Fruit fly (Drosophila melanogaster): ENCODE data around the gene MSBP.

The MSBP gene

dm6 chrX:15888763-15889162 lies 1.1 kb downstream of the MSBP start:
- TF ChIP-seq acj6 (GFP tag; optimal IDR thresholded peaks at IDR 0.05) (no peak), CG7368 (GFP tag; optimal IDR thresholded peaks at IDR 0.05) (no peak), Sox102F (GFP tag; optimal IDR thresholded peaks at IDR 0.05) (no peak), Met (GFP tag; optimal IDR thresholded peaks at IDR 0.05) (no peak), CG6808 (GFP tag; optimal IDR thresholded peaks at IDR 0.05) (no peak), CG3919 (GFP tag; optimal IDR thresholded peaks at IDR 0.05) (no peak), CG16779 (tag; optimal IDR thresholded peaks at IDR 0.05) (no peak), Lpt (GFP tag; optimal IDR thresholded peaks at IDR 0.05) (no peak), fkh (GFP tag; optimal IDR thresholded peaks at IDR 0.05) (no peak), topi (GFP tag; optimal IDR thresholded peaks at IDR 0.05) (no peak), CG10669 (GFP tag; optimal IDR thresholded peaks at IDR 0.05) (no peak), CG9139 (GFP tag; optimal IDR thresholded peaks at IDR 0.05) (no peak)

dm6 chrX:15887247-15887616 lies 2.7 kb downstream of the MSBP start, which contains the start of gene tay:
TSS of gene tay (minus strand) at chrX:15887311.
- TF ChIP-seq CG31627 (GFP tag; optimal IDR thresholded peaks at IDR 0.05): peak; percentile 0
- peak; percentile 61 for TF ChIP-seq Eip78C (GFP tag)
- TF ChIP-seq Hr39 (GFP tag; optimal IDR thresholded peaks at IDR 0.05): peak; percentile 6
- TF ChIP-seq ss (GFP tag; optimal IDR thresholded peaks at IDR 0.05): no peak
- TF ChIP-seq Sox14 (GFP tag; optimal IDR thresholded peaks at IDR 0.05): peak; percentile 12

- TF ChIP-seq ss (GFP tag; optimal IDR thresholded peaks at IDR 0.05) (peak; percentile 97 to 98), Hr38 (GFP tag; optimal IDR thresholded peaks at IDR 0.05) (no peak), Hr4 (GFP tag; optimal IDR thresholded peaks at IDR 0.05) (no peak), achi (GFP tag; optimal IDR thresholded peaks at IDR 0.05) (no peak), acj6 (GFP tag; optimal IDR thresholded peaks at IDR 0.05) (no peak), eg (GFP tag; IDR thresholded peaks at IDR 0.05) (peak; percentile 96), fd59A (GFP tag; optimal IDR thresholded peaks at IDR 0.05) (peak; percentile 68), CG8319 (GFP tag; optimal IDR thresholded peaks at IDR 0.05) (no peak), dac (GFP tag; optimal IDR thresholded peaks at IDR 0.05) (peak; percentile 88), CG8632 (GFP tag; optimal IDR thresholded peaks at IDR 0.05) (peak; percentile 75), fkh (GFP tag; optimal IDR thresholded peaks at IDR 0.05) (peak; percentile 87), Blimp-1 (GFP tag; optimal IDR thresholded peaks at IDR 0.05) (no peak), Met (GFP tag; optimal IDR thresholded peaks at IDR 0.05) (no peak), Sox15 (GFP tag; optimal IDR thresholded peaks at IDR 0.05) (no peak), salr (GFP tag; optimal IDR thresholded peaks at IDR 0.05) (peak in 1 of 2 experiments; percentile 81), Lpt (GFP tag; optimal IDR thresholded peaks at IDR 0.05) (peak; percentile 91), Smox (GFP tag; optimal IDR thresholded peaks at IDR 0.05) (no peak), topi (GFP tag; optimal IDR thresholded peaks at IDR 0.05) (no peak), CG11762 (GFP tag; optimal IDR thresholded peaks at IDR 0.05; ENCODE audit: insufficient read depth) (peak; percentile 46), Eip75B (GFP tag; optimal IDR thresholded peaks at IDR 0.05) (peak; percentile 78), Eip78C (GFP tag) (peak; percentile 76), CG6163 (GFP tag; IDR thresholded peaks at IDR 0.05) (peak; percentile 98), CG6808 (GFP tag; optimal IDR thresholded peaks at IDR 0.05) (peak; percentile 94), CG16779 (tag; optimal IDR thresholded peaks at IDR 0.05) (peak; percentile 96), CG11294 (GFP tag; IDR thresholded peaks at IDR 0.05) (peak; percentile 56; the same call in 1 of the 2 replicates), CG31627 (GFP tag; optimal IDR thresholded peaks at IDR 0.05) (no peak), Gug (GFP tag; IDR thresholded peaks at IDR 0.05) (peak; percentile 76), CG3919 (GFP tag; optimal IDR thresholded peaks at IDR 0.05) (no peak), esn (GFP tag; optimal IDR thresholded peaks at IDR 0.05) (peak; percentile 55), Eip93F (GFP tag; optimal IDR thresholded peaks at IDR 0.05) (peak; percentile 79), pdm3 (GFP tag; optimal IDR thresholded peaks at IDR 0.05) (no peak), Ets21C (GFP tag; optimal IDR thresholded peaks at IDR 0.05) (no peak), CG10631 (GFP tag; optimal IDR thresholded peaks at IDR 0.05) (no peak), CG15336 (GFP tag; IDR thresholded peaks at IDR 0.05) (peak; percentile 91), CG4318 (GFP tag; optimal IDR thresholded peaks at IDR 0.05) (no peak), net (GFP tag; optimal IDR thresholded peaks at IDR 0.05) (peak; percentile 92), CG8119 (GFP tag; IDR thresholded peaks at IDR 0.05) (peak; percentile 92), vri (GFP tag; optimal IDR thresholded peaks at IDR 0.05) (no peak), CG34406 (GFP tag; optimal IDR thresholded peaks at IDR 0.05) (peak; percentile 74)
These were observed 3.3 kb downstream of the MSBP start for dm6 chrX:15886411-15887246.
